Worm (Caenorhabditis elegans) whole organism, L2 larva: ENCODE data around the gene F54D5.3.

Experiments used
- C34F6.9 ChIP-seq: fragments of 150-350 bp; optimal IDR thresholded peaks from 2 replicates; lab custom pipeline; 2014; ENCODE audit warnings: missing biosample characterization, missing genetic modification characterization
- F13H6.1 ChIP-seq: sonication (generic microtip); optimal IDR thresholded peaks from 2 replicates; lab custom pipeline; 2016; ENCODE audit warnings: missing genetic modification characterization, missing compliant biosample characterization
- R02D3.7 ChIP-seq: fragments of 150-350 bp; optimal IDR thresholded peaks from 2 replicates; lab custom pipeline; 2014; ENCODE audit warnings: missing biosample characterization, missing genetic modification characterization
- Y55F3AM.14 ChIP-seq: fragments of 200-800 bp; sonication (Bioruptor generic); optimal IDR thresholded peaks from 2 replicates; lab custom pipeline; 2018; ENCODE audit warnings: mild to moderate bottlenecking, missing genetic modification characterization, missing compliant biosample characterization
- ZK546.5 ChIP-seq: sonication (generic microtip); optimal IDR thresholded peaks from 2 replicates; lab custom pipeline; 2017; ENCODE audit warnings: missing biosample characterization, missing genetic modification characterization
- alr-1 ChIP-seq: fragments of 150-350 bp; optimal IDR thresholded peaks from 2 replicates; lab custom pipeline; 2014; ENCODE audit warnings: missing biosample characterization, missing genetic modification characterization
- ama-1 ChIP-seq: fragments of 150-350 bp; optimal IDR thresholded peaks from 2 replicates; lab custom pipeline; 2018; ENCODE audit warnings: inconsistent platforms
- blmp-1 ChIP-seq: sonication (generic microtip); optimal IDR thresholded peaks from 2 replicates; lab custom pipeline; 2017; ENCODE audit warnings: missing genetic modification characterization, mild to moderate bottlenecking, missing compliant biosample characterization, antibody characterized with exemption, moderate library complexity; ENCODE audit not compliant: insufficient read depth
- crh-2 ChIP-seq: sonication (generic microtip); optimal IDR thresholded peaks from 2 replicates; lab custom pipeline; 2017; ENCODE audit warnings: missing biosample characterization, missing genetic modification characterization
- dmd-4 ChIP-seq: sonication (generic microtip); optimal IDR thresholded peaks from 2 replicates; lab custom pipeline; 2017; ENCODE audit warnings: missing biosample characterization, missing genetic modification characterization
- egl-27 ChIP-seq: sonication (generic microtip); optimal IDR thresholded peaks from 3 replicates; lab custom pipeline; 2017; ENCODE audit warnings: missing biosample characterization, missing genetic modification reagents, missing genetic modification characterization
- elt-1 ChIP-seq: fragments of 150-350 bp; optimal IDR thresholded peaks from 2 replicates; lab custom pipeline; 2014; ENCODE audit warnings: missing biosample characterization, missing genetic modification characterization
- elt-3 ChIP-seq: sonication (generic microtip); optimal IDR thresholded peaks from 2 replicates; lab custom pipeline; 2017; ENCODE audit warnings: missing biosample characterization, missing genetic modification characterization
- fos-1 ChIP-seq: fragments of 150-350 bp; optimal IDR thresholded peaks from 2 replicates; lab custom pipeline; 2014; ENCODE audit warnings: missing biosample characterization, missing genetic modification characterization
- gmeb-1 ChIP-seq: fragments of 150-350 bp; optimal IDR thresholded peaks from 2 replicates; lab custom pipeline; 2014; ENCODE audit warnings: missing biosample characterization, missing genetic modification characterization
- lin-11 ChIP-seq: fragments of 150-350 bp; sonication (generic microtip); optimal IDR thresholded peaks from 2 replicates; lab custom pipeline; 2014; ENCODE audit warnings: missing biosample characterization, missing genetic modification characterization, inconsistent platforms, mixed read lengths
- lin-13 ChIP-seq: fragments of 150-350 bp; optimal IDR thresholded peaks from 2 replicates; lab custom pipeline; 2014; ENCODE audit warnings: missing biosample characterization, missing genetic modification reagents, missing genetic modification characterization
- lin-39 ChIP-seq: fragments of 150-350 bp; optimal IDR thresholded peaks from 2 replicates; lab custom pipeline; 2014; ENCODE audit warnings: missing biosample characterization, missing genetic modification reagents, missing genetic modification characterization
- lsy-2 ChIP-seq, 2 experiments: fragments of 150-350 bp in 1 of 2; sonication (generic microtip) in 1 of 2; optimal IDR thresholded peaks; 2 replicates each; lab custom pipeline; 2014 to 2017; ENCODE audit warnings: missing biosample characterization in 2 of 2, missing genetic modification characterization in 2 of 2
- mab-5 ChIP-seq: fragments of 150-350 bp; optimal IDR thresholded peaks from 2 replicates; lab custom pipeline; 2014; ENCODE audit warnings: missing biosample characterization, missing genetic modification characterization
- mbf-1 ChIP-seq: sonication (generic microtip); optimal IDR thresholded peaks from 2 replicates; lab custom pipeline; 2017; ENCODE audit warnings: missing biosample characterization, missing genetic modification characterization
- mdl-1 ChIP-seq, 2 experiments: fragments of 150-350 bp in 1 of 2; sonication (generic microtip) in 1 of 2; optimal IDR thresholded peaks; 2 replicates each; lab custom pipeline; 2017; ENCODE audit warnings: missing biosample characterization in 2 of 2, missing genetic modification characterization in 2 of 2
- nhr-10 ChIP-seq: sonication (generic microtip); optimal IDR thresholded peaks from 2 replicates; lab custom pipeline; 2017; ENCODE audit warnings: missing biosample characterization, missing genetic modification characterization
- nhr-11 ChIP-seq: fragments of 150-350 bp; optimal IDR thresholded peaks from 2 replicates; lab custom pipeline; 2014; ENCODE audit warnings: missing biosample characterization, missing genetic modification characterization
- nhr-12 ChIP-seq: fragments of 150-350 bp; optimal IDR thresholded peaks from 2 replicates; lab custom pipeline; 2014; ENCODE audit warnings: missing biosample characterization, missing genetic modification characterization
- nhr-129 ChIP-seq: fragments of 150-350 bp; optimal IDR thresholded peaks from 2 replicates; lab custom pipeline; 2014; ENCODE audit warnings: missing biosample characterization, missing genetic modification characterization
- nhr-21 ChIP-seq: fragments of 150-350 bp; optimal IDR thresholded peaks from 2 replicates; lab custom pipeline; 2014; ENCODE audit warnings: missing biosample characterization, missing genetic modification characterization
- nhr-237 ChIP-seq: fragments of 150-350 bp; optimal IDR thresholded peaks from 2 replicates; lab custom pipeline; 2014; ENCODE audit warnings: missing biosample characterization, missing genetic modification characterization
- nhr-25 ChIP-seq: fragments of 150-350 bp; sonication (generic microtip); optimal IDR thresholded peaks from 3 replicates; lab custom pipeline; 2014; ENCODE audit warnings: missing biosample characterization, missing genetic modification characterization
- nhr-6 ChIP-seq: fragments of 150-350 bp; optimal IDR thresholded peaks from 2 replicates; lab custom pipeline; 2014; ENCODE audit warnings: missing biosample characterization, missing genetic modification characterization
- peb-1 ChIP-seq: fragments of 150-350 bp; optimal IDR thresholded peaks from 2 replicates; lab custom pipeline; 2014; ENCODE audit warnings: missing biosample characterization, missing genetic modification characterization
- sma-3 ChIP-seq: sonication (generic microtip); optimal IDR thresholded peaks from 2 replicates; lab custom pipeline; 2016; ENCODE audit warnings: missing genetic modification reagents, missing genetic modification characterization, missing compliant biosample characterization
- sma-9 ChIP-seq, 2 experiments: fragments of 150-350 bp in 1 of 2; sonication (generic microtip) in 1 of 2; optimal IDR thresholded peaks; 2 replicates each; lab custom pipeline; 2014 to 2016; ENCODE audit warnings: missing genetic modification characterization in 2 of 2, mild to moderate bottlenecking in 1 of 2, missing biosample characterization in 1 of 2, missing compliant biosample characterization in 1 of 2, missing genetic modification reagents in 1 of 2, moderate library complexity in 1 of 2
- unc-55 ChIP-seq: fragments of 150-350 bp; sonication (generic microtip); optimal IDR thresholded peaks from 3 replicates; lab custom pipeline; 2014; ENCODE audit warnings: missing biosample characterization, missing genetic modification reagents, missing genetic modification characterization
- unc-62 ChIP-seq: fragments of 150-350 bp; optimal IDR thresholded peaks from 2 replicates; lab custom pipeline; 2014; ENCODE audit warnings: missing biosample characterization, missing genetic modification reagents, missing genetic modification characterization
- ztf-1 ChIP-seq: fragments of 200-800 bp; sonication (Bioruptor generic); conservative IDR thresholded peaks from 2 replicates; pipeline ENCODE4 v1.3.6; 2022; ENCODE audit warnings: missing genetic modification characterization, missing compliant biosample characterization
- ztf-11 ChIP-seq: sonication (generic microtip); optimal IDR thresholded peaks from 2 replicates; lab custom pipeline; 2017; ENCODE audit warnings: missing biosample characterization, missing genetic modification characterization
- ztf-4 ChIP-seq: fragments of 150-350 bp; optimal IDR thresholded peaks from 2 replicates; lab custom pipeline; 2014; ENCODE audit warnings: missing biosample characterization, missing genetic modification characterization

F54D5.3 gene

DNA sequence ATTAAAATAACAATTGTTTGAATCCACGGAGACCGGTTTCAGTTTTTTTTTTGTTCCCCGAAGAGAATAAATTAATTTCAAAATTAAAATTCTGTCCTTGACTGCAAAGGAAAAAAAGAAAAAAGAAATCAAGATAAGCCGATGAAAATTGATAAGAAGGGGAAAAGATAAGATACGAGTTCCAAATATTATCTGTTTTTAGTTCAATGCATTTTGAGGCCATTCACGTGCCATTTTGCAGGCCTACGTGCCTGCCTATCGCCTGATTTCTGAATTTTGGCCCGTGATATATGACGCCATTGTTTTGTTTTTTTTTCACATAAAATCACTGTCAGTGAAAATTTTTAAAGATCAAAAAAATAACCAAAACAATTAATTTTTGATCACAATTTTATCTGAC, 39.9 kb downstream of the F54D5.3 start:
- peak; percentile 71 for TF ChIP-seq fos-1 (tag; lab: Kevin White, UChicago)
- no peak for TF ChIP-seq blmp-1 (tag; lab: Kevin White, UChicago)
- TF ChIP-seq gmeb-1 (tag; lab: Kevin White, UChicago) = peak; percentile 25
- peak; percentile 46 for TF ChIP-seq crh-2 (tag; lab: Kevin White, UChicago)
- TF ChIP-seq lin-11 (tag; lab: Kevin White, UChicago) = no peak
- peak; percentile 57 for TF ChIP-seq sma-9 (GFP tag; optimal IDR thresholded peaks at IDR 0.05; lab: Kevin White, UChicago)
- no peak for TF ChIP-seq sma-9 (tag; optimal IDR thresholded peaks at IDR 0.05; lab: Kevin White, UChicago)

DNA sequence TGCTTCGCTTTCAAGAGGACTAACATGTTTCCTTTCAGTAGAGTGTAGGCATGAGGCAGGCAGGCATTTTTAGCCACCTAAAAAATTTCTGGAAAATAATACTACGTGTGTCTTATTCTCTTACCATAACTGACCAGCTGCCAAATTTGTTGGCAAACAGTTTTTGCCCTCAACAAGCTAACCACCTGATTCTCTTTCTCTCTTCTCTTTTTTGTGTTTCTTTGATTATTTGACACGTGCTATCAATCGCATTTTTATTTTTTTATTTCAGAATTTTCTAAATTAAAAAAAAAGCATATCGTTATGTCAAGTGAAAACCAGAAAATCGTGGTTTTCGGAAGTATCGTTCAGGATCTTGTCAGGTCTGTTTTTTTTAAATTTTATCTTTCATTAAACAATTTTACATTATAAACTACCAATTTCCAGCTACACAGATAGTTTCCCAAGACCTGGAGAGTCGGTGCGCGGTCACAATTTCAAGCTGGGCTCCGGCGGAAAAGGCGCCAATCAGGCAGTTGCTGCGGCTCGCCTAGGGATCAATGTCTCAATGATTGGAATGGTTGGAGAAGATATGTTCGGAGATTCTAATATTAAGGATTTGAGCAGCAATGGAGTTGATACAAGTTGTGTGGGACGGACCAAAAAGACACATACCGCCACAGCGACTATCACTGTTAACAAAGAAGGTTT, 40.6 kb downstream of the F54D5.3 start, which contains the start of gene F07A11.5:
F07A11.5 (plus strand) TSS at position 267 of the 690 bp plus-strand sequence.
- TF ChIP-seq fos-1 (tag; lab: Kevin White, UChicago) (no peak), nhr-21 (no peak), ztf-1 (GFP tag; lab: Robert Waterston, UW) (no peak), nhr-129 (no peak), mab-5 (tag; lab: Kevin White, UChicago) (no peak), crh-2 (tag; lab: Kevin White, UChicago) (no peak), nhr-11 (tag; lab: Kevin White, UChicago) (no peak), peb-1 (no peak), mdl-1 (tag; optimal IDR thresholded peaks at IDR 0.05; lab: Kevin White, UChicago) (no peak), mbf-1 (tag; lab: Kevin White, UChicago) (no peak)
- TF ChIP-seq, all 48 proteins: peak for 0

DNA sequence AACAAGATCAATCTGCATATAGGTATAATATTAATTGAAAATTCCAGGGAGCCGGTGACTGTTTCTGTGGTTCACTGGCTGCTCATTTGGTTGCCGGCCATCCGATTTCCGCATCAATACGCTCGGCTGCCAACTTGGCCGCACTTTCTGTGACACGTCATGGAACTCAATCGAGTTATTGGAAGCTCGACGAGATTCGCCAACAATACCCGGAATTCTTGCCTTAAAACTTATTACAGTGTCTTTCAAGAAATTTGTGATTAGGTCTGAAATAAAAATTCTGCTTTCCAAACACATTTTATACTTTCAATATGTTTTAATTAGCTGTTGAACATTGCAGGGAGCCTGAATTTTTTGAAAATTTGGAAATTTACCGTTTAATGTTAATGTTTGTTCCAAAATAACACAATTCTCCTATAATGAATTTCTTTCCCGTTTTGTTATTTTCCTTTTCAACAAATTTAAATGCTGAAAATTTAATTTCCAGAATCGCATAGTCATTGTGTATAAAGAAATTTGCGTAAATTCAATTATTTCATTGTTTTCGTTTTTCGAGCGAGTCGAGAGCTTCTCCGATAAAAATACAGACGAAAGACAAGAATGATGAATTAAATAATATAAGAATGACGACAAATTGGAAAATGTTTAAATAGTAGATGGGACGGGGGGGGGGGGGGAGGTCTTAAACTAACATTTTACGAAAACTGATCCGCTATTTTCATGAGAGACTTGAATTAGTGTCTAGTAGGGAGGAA, 42.7 kb downstream of the F54D5.3 start:
- TF ChIP-seq fos-1 (tag; lab: Kevin White, UChicago) = peak; percentile 0
- TF ChIP-seq ztf-4 = no peak
- TF ChIP-seq lin-39 (tag; lab: Kevin White, UChicago) = no peak
- TF ChIP-seq sma-9 (GFP tag; optimal IDR thresholded peaks at IDR 0.05; lab: Kevin White, UChicago) = no peak
- TF ChIP-seq sma-9 (tag; optimal IDR thresholded peaks at IDR 0.05; lab: Kevin White, UChicago) = no peak
- TF ChIP-seq alr-1 = no peak
- TF ChIP-seq Y55F3AM.14 (GFP tag; lab: Kevin White, UChicago) = peak; percentile 32
- no peak for TF ChIP-seq ztf-1 (GFP tag; lab: Robert Waterston, UW)
- TF ChIP-seq nhr-21 = peak; percentile 24
- no peak for TF ChIP-seq crh-2 (tag; lab: Kevin White, UChicago)
- no peak for TF ChIP-seq nhr-129
- TF ChIP-seq nhr-25 (tag; lab: Kevin White, UChicago) = peak; percentile 34

DNA sequence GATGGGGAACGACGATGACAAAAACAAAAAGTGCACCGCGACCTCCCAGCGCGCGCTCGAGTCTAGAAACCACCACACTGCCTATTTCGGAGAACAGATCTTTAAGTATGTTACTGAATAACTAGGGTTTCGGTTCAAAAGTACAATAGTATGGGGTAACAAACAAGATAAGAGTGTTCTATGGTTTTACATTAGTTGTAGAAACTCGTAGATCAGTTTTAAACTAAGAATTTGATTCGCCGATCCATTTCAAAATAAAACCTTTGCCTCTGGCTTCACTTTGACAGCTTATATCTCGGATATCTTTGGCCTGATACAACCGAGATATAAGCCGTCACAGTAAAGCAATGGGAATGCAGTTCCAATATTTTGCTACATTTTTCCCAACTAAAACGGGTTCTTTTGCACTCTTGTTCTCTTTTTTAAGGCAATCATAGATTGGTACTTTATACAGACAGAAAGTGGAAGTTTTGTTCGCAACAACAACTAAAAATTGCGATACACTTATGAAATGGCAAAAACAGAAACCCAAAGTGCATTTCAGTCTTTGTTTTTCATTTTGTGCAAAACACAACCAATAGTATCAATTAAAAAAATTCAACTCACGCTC, 44.8 kb downstream of the F54D5.3 start:
- TF ChIP-seq nhr-21 (peak; percentile 5), sma-9 (GFP tag; optimal IDR thresholded peaks at IDR 0.05; lab: Kevin White, UChicago) (peak; percentile 27), sma-9 (tag; optimal IDR thresholded peaks at IDR 0.05; lab: Kevin White, UChicago) (no peak), Y55F3AM.14 (GFP tag; lab: Kevin White, UChicago) (no peak)

DNA sequence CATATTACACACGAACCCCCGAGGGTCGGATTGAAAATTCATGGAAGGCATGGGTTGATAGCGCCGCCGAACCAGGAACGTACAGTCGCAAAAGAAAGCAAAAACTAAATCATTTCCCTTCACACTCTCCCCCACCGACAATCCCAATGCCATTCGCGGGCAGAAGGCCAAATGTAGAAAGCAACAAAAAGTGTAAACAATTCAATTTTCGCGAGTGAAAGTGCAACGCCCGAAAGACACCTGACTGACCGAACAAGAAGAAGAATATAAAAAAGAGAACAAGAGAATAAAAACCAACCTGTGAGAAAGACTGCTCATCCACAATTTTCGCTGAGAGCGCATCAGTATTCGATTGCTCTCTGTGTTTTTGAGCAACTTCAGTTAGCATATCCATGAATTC, 46.1 kb downstream of the F54D5.3 start:
- TF ChIP-seq lin-13 (GFP tag; lab: Kevin White, UChicago) (peak; percentile 2), nhr-237 (tag; lab: Kevin White, UChicago) (no peak), ztf-11 (no peak), sma-9 (GFP tag; optimal IDR thresholded peaks at IDR 0.05; lab: Kevin White, UChicago) (peak; percentile 64), sma-9 (tag; optimal IDR thresholded peaks at IDR 0.05; lab: Kevin White, UChicago) (no peak), nhr-21 (peak; percentile 12), nhr-129 (peak; percentile 34), unc-62 (GFP tag; lab: Kevin White, UChicago) (no peak), nhr-6 (tag; lab: Kevin White, UChicago) (no peak), ama-1 (peak; percentile 68), ztf-1 (GFP tag; lab: Robert Waterston, UW) (no peak), elt-3 (no peak), lin-39 (tag; lab: Kevin White, UChicago) (no peak), F13H6.1 (tag; lab: Kevin White, UChicago) (peak; percentile 16), R02D3.7 (tag; lab: Kevin White, UChicago) (no peak), lin-11 (tag; lab: Kevin White, UChicago) (no peak), nhr-25 (tag; lab: Kevin White, UChicago) (peak; percentile 85), peb-1 (no peak), lsy-2 (tag; optimal IDR thresholded peaks at IDR 0.05; lab: Kevin White, UChicago) (peak in 1 of 2 experiments; percentile 34), elt-1 (tag; lab: Kevin White, UChicago) (no peak), nhr-12 (no peak), sma-3 (GFP tag; lab: Kevin White, UChicago) (peak; percentile 47), nhr-10 (tag; lab: Kevin White, UChicago) (no peak), mdl-1 (tag; optimal IDR thresholded peaks at IDR 0.05; lab: Kevin White, UChicago) (no peak), Y55F3AM.14 (GFP tag; lab: Kevin White, UChicago) (peak; percentile 60), nhr-11 (tag; lab: Kevin White, UChicago) (no peak), egl-27 (no peak), ZK546.5 (tag; lab: Kevin White, UChicago) (no peak), dmd-4 (tag; lab: Kevin White, UChicago) (no peak), C34F6.9 (tag; lab: Kevin White, UChicago) (peak; percentile 11), unc-55 (GFP tag; lab: Kevin White, UChicago) (no peak)
